Fruit fly (Drosophila melanogaster) whole organism, embryonic: Measurements from ENCODE around the gene can.

Source experiments
- Antp ChIP-seq: fragments of 200-800 bp; sonication (Bioruptor generic); optimal IDR thresholded peaks from 3 replicates; lab custom pipeline; 2016; ENCODE audit warnings: missing biosample characterization, missing genetic modification characterization
- Bgb ChIP-seq: fragments of 200-800 bp; sonication (Bioruptor generic); IDR thresholded peaks from 2 replicates; pipeline ENCODE4 v1.3.6; 2022; ENCODE audit warnings: missing biosample characterization, missing genetic modification characterization; ENCODE audit not compliant: partially characterized antibody
- CG10979 ChIP-seq: fragments of 200-800 bp; sonication (Bioruptor generic); optimal IDR thresholded peaks from 2 replicates; lab custom pipeline; 2018; ENCODE audit warnings: missing biosample characterization, mild to moderate bottlenecking, missing genetic modification characterization, moderate library complexity
- CG11504 ChIP-seq: fragments of 200-800 bp; sonication (Bioruptor generic); optimal IDR thresholded peaks from 3 replicates; lab custom pipeline; 2019; ENCODE audit warnings: missing biosample characterization, mild to moderate bottlenecking, missing genetic modification characterization, moderate library complexity
- CG14441 ChIP-seq: fragments of 200-800 bp; sonication (Bioruptor generic); IDR thresholded peaks from 2 replicates; pipeline ENCODE4 v1.3.6; 2022; ENCODE audit warnings: missing biosample characterization, missing genetic modification characterization
- CG15479 ChIP-seq: fragments of 200-800 bp; sonication (Bioruptor generic); optimal IDR thresholded peaks from 3 replicates; lab custom pipeline; 2019; ENCODE audit warnings: missing biosample characterization, mild to moderate bottlenecking, missing genetic modification characterization, moderate library complexity
- CG15696 ChIP-seq: fragments of 200-800 bp; sonication (Bioruptor generic); optimal IDR thresholded peaks from 2 replicates; lab custom pipeline; 2019; ENCODE audit warnings: missing biosample characterization, mild to moderate bottlenecking, missing genetic modification characterization, moderate library complexity
- CG1603 ChIP-seq: fragments of 200-800 bp; sonication (Bioruptor generic); optimal IDR thresholded peaks from 2 replicates; lab custom pipeline; 2019; ENCODE audit warnings: missing biosample characterization, mild to moderate bottlenecking, missing genetic modification characterization, moderate library complexity
- CG17829 ChIP-seq: fragments of 200-800 bp; optimal IDR thresholded peaks from 2 replicates; lab custom pipeline; 2019; ENCODE audit warnings: missing biosample characterization, mild to moderate bottlenecking, missing genetic modification characterization, moderate library complexity
- CG2199 ChIP-seq: fragments of 200-800 bp; sonication (Bioruptor generic); IDR thresholded peaks from 3 replicates; pipeline ENCODE4 v1.3.6; 2022; ENCODE audit warnings: missing biosample characterization, missing genetic modification characterization
- CG2712 ChIP-seq: fragments of 200-800 bp; optimal IDR thresholded peaks from 3 replicates; lab custom pipeline; 2019; ENCODE audit warnings: missing biosample characterization, mild to moderate bottlenecking, missing genetic modification characterization, moderate library complexity
- CG31224 ChIP-seq: fragments of 200-800 bp; sonication (Bioruptor generic); IDR thresholded peaks from 2 replicates; pipeline ENCODE4 v1.3.6; 2022; ENCODE audit warnings: missing biosample characterization, missing genetic modification characterization
- CG5180 ChIP-seq: fragments of 200-800 bp; sonication (Bioruptor generic); optimal IDR thresholded peaks from 3 replicates; lab custom pipeline; 2017; ENCODE audit warnings: missing biosample characterization, missing genetic modification characterization, mild to moderate bottlenecking, moderate library complexity, missing genetic modification reagents
- CG6254 ChIP-seq: fragments of 200-800 bp; sonication (Bioruptor generic); optimal IDR thresholded peaks from 3 replicates; lab custom pipeline; 2017; ENCODE audit warnings: mild to moderate bottlenecking, missing biosample characterization, missing genetic modification reagents, missing genetic modification characterization
- CG6272 ChIP-seq: fragments of 200-800 bp; sonication (Bioruptor generic); IDR thresholded peaks from 2 replicates; pipeline ENCODE4 v1.3.6; 2022; ENCODE audit warnings: missing biosample characterization, missing genetic modification characterization
- CG6654 ChIP-seq: fragments of 200-800 bp; sonication (Bioruptor generic); optimal IDR thresholded peaks from 2 replicates; lab custom pipeline; 2017; ENCODE audit warnings: missing biosample characterization, mild to moderate bottlenecking, missing genetic modification characterization
- CG6791 ChIP-seq: fragments of 200-800 bp; sonication (Bioruptor generic); IDR thresholded peaks from 3 replicates; pipeline ENCODE4 v1.3.6; 2022; ENCODE audit warnings: missing biosample characterization, missing genetic modification characterization; ENCODE audit not compliant: partially characterized antibody
- CG8290 ChIP-seq, 3 experiments: fragments of 200-800 bp; sonication (Bioruptor generic); optimal IDR thresholded peaks; 2 replicates each; lab custom pipeline; 2016 to 2019; ENCODE audit warnings: missing biosample characterization in 3 of 3, missing genetic modification characterization in 3 of 3, mild to moderate bottlenecking in 2 of 3, moderate library complexity in 1 of 3
- CG9817 ChIP-seq: fragments of 200-800 bp; sonication (Bioruptor generic); optimal IDR thresholded peaks from 2 replicates; lab custom pipeline; 2018; ENCODE audit warnings: missing biosample characterization, mild to moderate bottlenecking, missing genetic modification characterization, moderate library complexity
- CTCF ChIP-seq: fragments of 200-800 bp; sonication (Bioruptor generic); optimal IDR thresholded peaks from 2 replicates; lab custom pipeline; 2017; ENCODE audit warnings: missing biosample characterization, mild to moderate bottlenecking, missing genetic modification characterization, moderate library complexity
- Dfd ChIP-seq, 2 experiments: fragments of >200 bp; optimal IDR thresholded peaks; 2 replicates each; lab custom pipeline; 2017; ENCODE audit warnings: missing biosample characterization in 2 of 2, missing genetic modification characterization in 2 of 2
- Eip74EF ChIP-seq, 2 experiments: fragments of 200-800 bp in 1 of 2; fragments of >200 bp in 1 of 2; sonication (Bioruptor generic) in 1 of 2; optimal IDR thresholded peaks; 2 replicates each; lab custom pipeline; 2017 to 2019; ENCODE audit warnings: missing biosample characterization in 2 of 2, missing genetic modification characterization in 2 of 2, mild to moderate bottlenecking in 1 of 2, moderate library complexity in 1 of 2
- Ets65A ChIP-seq: fragments of 200-800 bp; sonication (Bioruptor generic); peaks from one replicate; lab custom pipeline; 2016; ENCODE audit warnings: missing biosample characterization, missing genetic modification characterization
- H15 ChIP-seq: fragments of 200-800 bp; sonication (Bioruptor generic); IDR thresholded peaks from 3 replicates; pipeline ENCODE4 v1.3.6; 2022; ENCODE audit warnings: missing biosample characterization, missing genetic modification characterization
- Med ChIP-seq: fragments of 200-800 bp; sonication (Bioruptor generic); peaks from one replicate; lab custom pipeline; 2016; ENCODE audit warnings: missing biosample characterization, missing genetic modification characterization, mild to moderate bottlenecking, inconsistent platforms, moderate library complexity
- Opbp ChIP-seq: fragments of 200-800 bp; sonication (Bioruptor generic); IDR thresholded peaks from 3 replicates; pipeline ENCODE4 v1.3.6; 2022; ENCODE audit warnings: missing biosample characterization, missing genetic modification characterization; ENCODE audit not compliant: partially characterized antibody
- Sox100B ChIP-seq: fragments of 200-800 bp; sonication (Bioruptor generic); optimal IDR thresholded peaks from 3 replicates; lab custom pipeline; 2018; ENCODE audit warnings: missing biosample characterization, mild to moderate bottlenecking, missing genetic modification characterization
- Trl ChIP-seq, 3 experiments: fragments of >200 bp in 2 of 3; fragments of 200-800 bp in 1 of 3; sonication (Bioruptor generic) in 1 of 3; optimal IDR thresholded peaks; 2 replicates in 1 of 3; 3 replicates in 2 of 3; lab custom pipeline; 2016 to 2017; ENCODE audit warnings: missing biosample characterization in 1 of 3, missing genetic modification characterization in 1 of 3
- amos ChIP-seq: fragments of 200-800 bp; sonication (Bioruptor generic); IDR thresholded peaks from 2 replicates; pipeline ENCODE4 v1.3.6; 2022; ENCODE audit warnings: missing biosample characterization, missing genetic modification characterization; ENCODE audit not compliant: partially characterized antibody
- cad ChIP-seq: fragments of >200 bp; optimal IDR thresholded peaks from 2 replicates; lab custom pipeline; 2017; ENCODE audit warnings: missing biosample characterization, missing genetic modification characterization
- chif ChIP-seq, 2 experiments: fragments of 200-800 bp; sonication (Bioruptor generic); optimal IDR thresholded peaks; 3 replicates each; lab custom pipeline; 2016; ENCODE audit warnings: missing biosample characterization in 2 of 2, missing genetic modification characterization in 2 of 2
- chn ChIP-seq: fragments of 200-800 bp; sonication (Bioruptor generic); optimal IDR thresholded peaks from 2 replicates; lab custom pipeline; 2016; ENCODE audit warnings: missing biosample characterization, missing genetic modification characterization
- dpn ChIP-seq, 2 experiments: fragments of 200-800 bp; sonication (Bioruptor generic); optimal IDR thresholded peaks; 3 replicates each; lab custom pipeline; 2016; ENCODE audit warnings: missing biosample characterization in 2 of 2, missing genetic modification characterization in 2 of 2
- hkb ChIP-seq, 2 experiments: fragments of 200-800 bp in 1 of 2; fragments of >200 bp in 1 of 2; sonication (Bioruptor generic) in 1 of 2; IDR thresholded peaks in 1 of 2; optimal IDR thresholded peaks in 1 of 2; 2 replicates each; pipeline versions ENCODE4 v1.3.6 to Lab custom; 2017 to 2022; ENCODE audit warnings: missing biosample characterization in 1 of 2, missing genetic modification characterization in 1 of 2
- knrl ChIP-seq: fragments of 200-800 bp; sonication (Bioruptor generic); IDR thresholded peaks from 3 replicates; pipeline ENCODE4 v1.3.6; 2022; ENCODE audit warnings: missing biosample characterization, missing genetic modification characterization; ENCODE audit not compliant: partially characterized antibody
- lov ChIP-seq, 2 experiments: fragments of 200-800 bp in 1 of 2; fragments of >200 bp in 1 of 2; sonication (Bioruptor generic) in 1 of 2; IDR thresholded peaks in 1 of 2; optimal IDR thresholded peaks in 1 of 2; 2 replicates in 1 of 2; 3 replicates in 1 of 2; pipeline versions ENCODE4 v1.3.6 to Lab custom; 2017 to 2022; ENCODE audit warnings: missing biosample characterization in 1 of 2, missing genetic modification characterization in 1 of 2
- nerfin-1 ChIP-seq: fragments of 200-800 bp; sonication (Bioruptor generic); optimal IDR thresholded peaks from 3 replicates; lab custom pipeline; 2019; ENCODE audit warnings: missing biosample characterization, mild to moderate bottlenecking, missing genetic modification characterization, moderate library complexity
- pita ChIP-seq: fragments of 200-800 bp; sonication (Bioruptor generic); optimal IDR thresholded peaks from 2 replicates; lab custom pipeline; 2017; ENCODE audit warnings: missing biosample characterization, mild to moderate bottlenecking, missing genetic modification characterization
- sd ChIP-seq: fragments of 200-800 bp; sonication (Bioruptor generic); optimal IDR thresholded peaks from 3 replicates; lab custom pipeline; 2018; ENCODE audit warnings: missing biosample characterization, mild to moderate bottlenecking, missing genetic modification characterization, moderate library complexity
- sens ChIP-seq: fragments of 200-800 bp; sonication (Bioruptor generic); peaks from one replicate; lab custom pipeline; 2016; ENCODE audit warnings: missing biosample characterization, missing genetic modification characterization
- seq ChIP-seq: fragments of 200-800 bp; sonication (Bioruptor generic); IDR thresholded peaks from 2 replicates; pipeline ENCODE4 v1.3.6; 2022; ENCODE audit warnings: missing biosample characterization, missing genetic modification characterization
- so ChIP-seq: fragments of 200-800 bp; sonication (Bioruptor generic); IDR thresholded peaks from 3 replicates; pipeline ENCODE4 v1.3.6; 2022; ENCODE audit warnings: missing biosample characterization, missing genetic modification characterization
- stwl ChIP-seq: fragments of 200-800 bp; sonication (Bioruptor generic); optimal IDR thresholded peaks from 3 replicates; lab custom pipeline; 2018; ENCODE audit warnings: missing biosample characterization, mild to moderate bottlenecking, missing genetic modification characterization, moderate library complexity
- tna ChIP-seq: fragments of 200-800 bp; sonication (Bioruptor generic); IDR thresholded peaks from 2 replicates; pipeline ENCODE4 v1.3.6; 2022; ENCODE audit warnings: missing biosample characterization, missing genetic modification characterization; ENCODE audit not compliant: partially characterized antibody
- ttk ChIP-seq: fragments of 200-800 bp; sonication (Bioruptor generic); IDR thresholded peaks from 2 replicates; pipeline ENCODE4 v2.1.2; 2022; ENCODE audit warnings: missing biosample characterization, missing genetic modification characterization
- zen ChIP-seq: fragments of 200-800 bp; sonication (Bioruptor generic); optimal IDR thresholded peaks from 3 replicates; lab custom pipeline; 2018; ENCODE audit warnings: missing biosample characterization, mild to moderate bottlenecking, missing genetic modification characterization, moderate library complexity
- zf30C ChIP-seq: fragments of 200-800 bp; sonication (Bioruptor generic); optimal IDR thresholded peaks from 3 replicates; lab custom pipeline; 2018; ENCODE audit warnings: missing biosample characterization, mild to moderate bottlenecking, missing genetic modification characterization

can gene

dm6 chr3L:10284869-10285268 lies 18.0 kb upstream of the can start:
- TF ChIP-seq pita (GFP tag; lab: Kevin White, UChicago) (peak; percentile 0), CG15479 (GFP tag; lab: Kevin White, UChicago) (peak; percentile 55), Ets65A (GFP tag; lab: Kevin White, UChicago) (peak; percentile 75), H15 (GFP tag; lab: Robert Waterston, UW) (0 out of 3 replicates have a peak, but pooled peaks have one; percentile 7), chn (GFP tag; lab: Kevin White, UChicago) (peak; percentile 9), CG2712 (peak; percentile 3), CG31224 (GFP tag; lab: Robert Waterston, UW) (no peak), Trl (optimal IDR thresholded peaks at IDR 0.05; lab: Kevin White, UChicago) (no peak), Trl (GFP tag; optimal IDR thresholded peaks at IDR 0.05; lab: Kevin White, UChicago) (no peak), knrl (GFP tag; lab: Robert Waterston, UW) (0 out of 3 replicates have a peak, but pooled peaks have one; percentile 36), CTCF (GFP tag; lab: Kevin White, UChicago) (peak; percentile 92), sens (GFP tag; lab: Kevin White, UChicago) (peak; percentile 34), Med (GFP tag; lab: Kevin White, UChicago) (no peak), CG11504 (tag; lab: Kevin White, UChicago) (peak; percentile 12), Sox100B (GFP tag; lab: Kevin White, UChicago) (no peak), Dfd (GFP tag; optimal IDR thresholded peaks at IDR 0.05; lab: Kevin White, UChicago) (peak in 1 of 2 experiments; percentile 86), CG17829 (tag; lab: Kevin White, UChicago) (peak; percentile 0), zf30C (GFP tag; lab: Kevin White, UChicago) (peak; percentile 16), tna (GFP tag; lab: Robert Waterston, UW) (no peak), dpn (GFP tag; optimal IDR thresholded peaks at IDR 0.05; lab: Kevin White, UChicago) (peak in 1 of 2 experiments; percentile 0), CG15696 (tag; lab: Kevin White, UChicago) (peak; percentile 3), cad (GFP tag; lab: Kevin White, UChicago) (peak; percentile 48), hkb (optimal IDR thresholded peaks at IDR 0.05; lab: Kevin White, UChicago) (no peak), hkb (GFP tag; IDR thresholded peaks at IDR 0.05; lab: Robert Waterston, UW) (no peak), amos (GFP tag; lab: Robert Waterston, UW) (peak; percentile 29; the same call in 1 of the 2 replicates), Opbp (0 out of 3 replicates have a peak, but pooled peaks have one; percentile 23), CG6654 (peak; percentile 54), zen (tag; lab: Kevin White, UChicago) (peak; percentile 63), CG2199 (peak; percentile 90), CG5180 (GFP tag; lab: Kevin White, UChicago) (no peak), seq (peak; percentile 54), nerfin-1 (tag; lab: Kevin White, UChicago) (peak; percentile 73), CG10979 (peak; percentile 0), so (GFP tag; lab: Robert Waterston, UW) (no peak), CG6254 (no peak), CG6791 (peak; percentile 35; the same call in 2 of the 3 replicates), chif (GFP tag; optimal IDR thresholded peaks at IDR 0.05; lab: Kevin White, UChicago) (peak in 1 of 2 experiments; percentile 54), sd (peak; percentile 58), Eip74EF (GFP tag; optimal IDR thresholded peaks at IDR 0.05; lab: Kevin White, UChicago) (peak in 1 of 2 experiments; percentile 74), CG8290 (GFP tag; optimal IDR thresholded peaks at IDR 0.05; lab: Kevin White, UChicago) (peak; percentile 65), CG8290 (tag; optimal IDR thresholded peaks at IDR 0.05; lab: Kevin White, UChicago) (peak in 1 of 2 experiments; percentile 24), CG9817 (tag; lab: Kevin White, UChicago) (no peak), Antp (GFP tag; lab: Kevin White, UChicago) (peak; percentile 22), lov (optimal IDR thresholded peaks at IDR 0.05; lab: Kevin White, UChicago) (no peak), lov (GFP tag; IDR thresholded peaks at IDR 0.05; lab: Robert Waterston, UW) (0 out of 3 replicates have a peak, but pooled peaks have one; percentile 10), ttk (0 out of 2 replicates have a peak, but pooled peaks have one; percentile 22), Bgb (GFP tag; lab: Robert Waterston, UW) (no peak), CG6272 (GFP tag; lab: Robert Waterston, UW) (peak; percentile 13; the same call in 1 of the 2 replicates), CG14441 (GFP tag; lab: Robert Waterston, UW) (no peak), CG1603 (tag; lab: Kevin White, UChicago) (peak; percentile 24), stwl (tag; lab: Kevin White, UChicago) (peak; percentile 96)
